Worm (Caenorhabditis elegans) whole organism, L1 larva: Measurements from ENCODE around the gene scp-1.

ENCODE experiments used
- aly-2 ChIP-seq: fragments of 150-350 bp; optimal IDR thresholded peaks from 2 replicates; lab custom pipeline; 2014; ENCODE audit warnings: missing biosample characterization, missing genetic modification characterization
- dsc-1 ChIP-seq: sonication (generic microtip); optimal IDR thresholded peaks from 2 replicates; lab custom pipeline; 2016; ENCODE audit warnings: mild to moderate bottlenecking, missing genetic modification characterization, missing compliant biosample characterization
- elt-2 ChIP-seq: sonication (generic microtip); optimal IDR thresholded peaks from 2 replicates; lab custom pipeline; 2016; ENCODE audit warnings: missing genetic modification characterization, mild to moderate bottlenecking, inconsistent platforms, missing compliant biosample characterization, missing genetic modification reagents
- elt-3 ChIP-seq, 6 experiments: fragments of 150-350 bp in 1 of 6; sonication (generic microtip); optimal IDR thresholded peaks; 2 replicates each; lab custom pipeline; 2017 to 2018; ENCODE audit warnings: missing biosample characterization in 6 of 6, missing genetic modification characterization in 6 of 6, inconsistent platforms in 1 of 6
- fkh-10 ChIP-seq: sonication (generic microtip); optimal IDR thresholded peaks from 2 replicates; lab custom pipeline; 2017; ENCODE audit warnings: missing biosample characterization, missing genetic modification reagents, missing genetic modification characterization
- jun-1 ChIP-seq: fragments of 150-350 bp; optimal IDR thresholded peaks from 2 replicates; lab custom pipeline; 2014; ENCODE audit warnings: missing biosample characterization, missing genetic modification reagents, missing genetic modification characterization
- lin-13 ChIP-seq: fragments of 150-350 bp; optimal IDR thresholded peaks from 2 replicates; lab custom pipeline; 2014; ENCODE audit warnings: missing biosample characterization, missing genetic modification reagents, missing genetic modification characterization
- lin-35 ChIP-seq, 2 experiments: fragments of 150-350 bp; optimal IDR thresholded peaks; 2 replicates each; lab custom pipeline; 2014; ENCODE audit warnings: missing biosample characterization in 2 of 2, missing genetic modification characterization in 2 of 2, missing genetic modification reagents in 2 of 2
- nhr-237 ChIP-seq: fragments of 150-350 bp; optimal IDR thresholded peaks from 2 replicates; lab custom pipeline; 2014; ENCODE audit warnings: missing biosample characterization, missing genetic modification characterization
- nhr-28 ChIP-seq: fragments of 150-350 bp; optimal IDR thresholded peaks from 2 replicates; lab custom pipeline; 2014; ENCODE audit warnings: missing biosample characterization, missing genetic modification characterization
- nhr-84 ChIP-seq: sonication (generic microtip); optimal IDR thresholded peaks from 2 replicates; lab custom pipeline; 2017; ENCODE audit warnings: missing biosample characterization, missing genetic modification characterization
- pag-3 ChIP-seq: sonication (generic microtip); optimal IDR thresholded peaks from 2 replicates; lab custom pipeline; 2017; ENCODE audit warnings: missing genetic modification characterization, mild to moderate bottlenecking, missing compliant biosample characterization, antibody characterized with exemption, borderline replicate concordance; ENCODE audit not compliant: insufficient read depth
- swsn-7 ChIP-seq: sonication (generic microtip); optimal IDR thresholded peaks from 2 replicates; lab custom pipeline; 2016; ENCODE audit warnings: missing genetic modification characterization, missing compliant biosample characterization
- ztf-11 ChIP-seq, 2 experiments: sonication (generic microtip); optimal IDR thresholded peaks; 2 replicates each; lab custom pipeline; 2016 to 2017; ENCODE audit warnings: missing genetic modification characterization in 2 of 2, missing biosample characterization in 1 of 2, missing compliant biosample characterization in 1 of 2

DNA sequence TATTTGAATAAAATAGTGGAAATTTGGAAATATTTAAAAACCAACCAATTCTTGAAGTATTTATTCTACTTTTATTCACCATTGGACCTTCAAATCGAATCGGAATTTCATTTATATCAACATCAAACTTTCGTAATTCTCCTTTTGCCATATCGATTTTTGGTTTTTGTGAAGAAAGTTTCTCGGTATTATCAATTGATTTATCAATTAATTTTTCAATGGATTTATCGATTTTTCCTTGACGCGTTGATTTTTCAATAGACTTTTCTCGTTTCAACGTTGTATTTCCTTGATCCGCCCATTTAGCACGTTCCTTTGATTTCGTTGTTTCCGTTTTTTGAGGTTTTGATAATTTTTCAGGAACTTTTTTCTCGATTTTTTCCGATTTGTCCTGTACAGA is 35.6 kb downstream of the scp-1 start:
- TF ChIP-seq elt-3 (tag; optimal IDR thresholded peaks at IDR 0.05; lab: Kevin White, UChicago) (no peak), nhr-28 (no peak), lin-35 (GFP tag; optimal IDR thresholded peaks at IDR 0.05; lab: Kevin White, UChicago) (no peak), pag-3 (tag; lab: Kevin White, UChicago) (no peak), elt-2 (tag; lab: Kevin White, UChicago) (no peak), jun-1 (tag; lab: Kevin White, UChicago) (no peak), dsc-1 (tag; lab: Kevin White, UChicago) (no peak), aly-2 (tag; lab: Kevin White, UChicago) (no peak), lin-13 (GFP tag; lab: Kevin White, UChicago) (no peak), nhr-237 (tag; lab: Kevin White, UChicago) (no peak), ztf-11 (tag; optimal IDR thresholded peaks at IDR 0.05; lab: Kevin White, UChicago) (no peak), nhr-84 (no peak), fkh-10 (GFP tag; lab: Kevin White, UChicago) (no peak), swsn-7 (tag; lab: Kevin White, UChicago) (no peak)
